Worm (Caenorhabditis elegans) whole organism, midembryonic: Measurements from ENCODE around the gene T13F2.6.

Experiments
- med-1 ChIP-seq: sonication (generic microtip); optimal IDR thresholded peaks from 2 replicates; lab custom pipeline; 2017; ENCODE audit warnings: missing genetic modification characterization, mild to moderate bottlenecking, missing compliant biosample characterization, antibody characterized with exemption, missing genetic modification reagents; ENCODE audit not compliant: insufficient read depth
- ref-1 ChIP-seq: fragments of 200-800 bp; sonication (Bioruptor generic); conservative IDR thresholded peaks from 2 replicates; pipeline ENCODE4 v1.3.6; 2022; ENCODE audit warnings: missing genetic modification reagents, missing genetic modification characterization, missing compliant biosample characterization
- tab-1 ChIP-seq: fragments of 200-800 bp; sonication (Bioruptor generic); IDR thresholded peaks from 2 replicates; pipeline ENCODE4 v1.3.6; 2022; ENCODE audit warnings: missing genetic modification characterization, missing compliant biosample characterization
- ztf-29 ChIP-seq: fragments of 200-800 bp; sonication (Bioruptor generic); IDR thresholded peaks from 2 replicates; pipeline ENCODE4 v1.3.6; 2022; ENCODE audit warnings: missing genetic modification reagents, missing genetic modification characterization, missing compliant biosample characterization

DNA sequence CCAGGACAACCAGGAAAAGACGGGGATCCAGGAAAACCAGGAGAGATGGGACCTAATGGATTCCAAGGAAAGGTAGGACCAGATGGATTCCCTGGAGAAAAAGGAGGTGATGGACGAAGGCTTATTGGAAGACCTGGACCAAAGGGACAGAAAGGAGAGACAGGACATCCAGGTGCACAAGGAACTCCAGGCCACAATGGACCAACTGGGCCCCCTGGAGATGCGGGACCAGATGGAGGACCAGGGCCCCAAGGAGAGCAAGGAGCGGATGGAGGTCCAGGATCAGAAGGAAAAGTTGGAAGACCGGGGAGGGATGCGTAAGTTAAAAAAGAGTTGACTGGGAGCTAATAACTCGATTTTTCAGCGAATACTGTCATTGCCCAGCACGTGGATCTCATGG lies 44.5 kb downstream of the T13F2.6 start:
- TF ChIP-seq med-1 (no peak), tab-1 (GFP tag; lab: Robert Waterston, UW) (no peak), ztf-29 (no peak), ref-1 (GFP tag; lab: Robert Waterston, UW) (no peak)
